Fruit fly (Drosophila melanogaster): ENCODE data around the gene beta-PheRS.

Gene beta-PheRS

DNA sequence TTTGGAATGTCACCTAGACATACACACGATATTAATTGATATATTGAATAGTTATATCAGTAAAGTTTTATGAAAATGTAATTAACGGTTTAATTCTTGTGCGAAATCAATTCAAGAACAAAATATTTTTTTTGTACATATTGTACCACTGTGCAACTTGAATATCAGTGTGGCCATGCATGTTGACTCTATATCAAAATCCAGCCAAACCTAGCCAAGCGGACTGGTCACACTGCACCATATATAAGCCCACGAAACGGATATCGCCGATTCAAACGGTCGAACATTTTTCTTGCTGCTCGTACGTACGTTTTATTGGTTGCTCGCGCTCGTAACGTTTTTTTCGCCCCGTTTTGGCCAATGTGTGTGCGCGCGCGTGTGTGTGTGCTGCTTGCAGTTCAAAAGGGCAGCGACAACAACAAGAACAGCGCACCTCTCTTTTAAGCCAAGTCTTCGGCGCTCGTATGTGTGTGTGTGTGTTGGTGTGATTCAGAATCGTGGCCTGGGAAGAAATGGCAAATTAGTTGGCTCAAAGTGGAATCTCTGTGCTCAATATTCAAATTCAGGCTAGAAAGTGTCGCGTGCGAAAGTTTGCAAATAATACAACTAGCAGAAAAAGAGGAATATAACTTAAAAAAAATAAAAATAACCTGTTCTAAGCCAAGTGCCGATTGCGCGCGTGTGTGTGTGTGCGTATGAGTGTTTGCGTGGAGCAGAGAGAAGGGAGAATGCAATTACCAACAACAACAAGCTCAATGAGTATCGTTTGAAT, 42.5 kb upstream of the beta-PheRS start, which contains the start of gene crb (continued):
- TF ChIP-seq CG12659 (GFP tag; optimal IDR thresholded peaks at IDR 0.05): peak; percentile 65
- TF ChIP-seq salm (tag; optimal IDR thresholded peaks at IDR 0.05): no peak
- peak; percentile 54 for TF ChIP-seq Antp (GFP tag; optimal IDR thresholded peaks at IDR 0.05)
- peak; percentile 56 for TF ChIP-seq tgo (GFP tag; IDR thresholded peaks at IDR 0.05)
- no peak for TF ChIP-seq fd64A (GFP tag; optimal IDR thresholded peaks at IDR 0.05)
- TF ChIP-seq jumu (GFP tag; optimal IDR thresholded peaks at IDR 0.05): peak; percentile 18
- peak; percentile 63 for TF ChIP-seq gem (tag; optimal IDR thresholded peaks at IDR 0.05)
- no peak for TF ChIP-seq gt (GFP tag; IDR thresholded peaks at IDR 0.05)
- no peak for TF ChIP-seq Doc3 (GFP tag; IDR thresholded peaks at IDR 0.05; ENCODE audit: partially characterized antibody)
- peak; percentile 37; the same call in 1 of the 2 replicates for TF ChIP-seq lmd (GFP tag; IDR thresholded peaks at IDR 0.05)
- TF ChIP-seq slp2 (GFP tag; optimal IDR thresholded peaks at IDR 0.05): no peak
- peak; percentile 57; the same call in 1 of the 3 replicates for TF ChIP-seq so (GFP tag; IDR thresholded peaks at IDR 0.05)
- peak; percentile 38; the same call in 1 of the 2 replicates for TF ChIP-seq Atf6 (GFP tag; IDR thresholded peaks at IDR 0.05)
- no peak for TF ChIP-seq Oli (tag; optimal IDR thresholded peaks at IDR 0.05)
- TF ChIP-seq Six4 (GFP tag; optimal IDR thresholded peaks at IDR 0.05): no peak
- TF ChIP-seq CG6791 (GFP tag; IDR thresholded peaks at IDR 0.05; ENCODE audit: partially characterized antibody): peak; percentile 80
- no peak for TF ChIP-seq bab2 (GFP tag; optimal IDR thresholded peaks at IDR 0.05)
- peak; percentile 12 for TF ChIP-seq nau (GFP tag; optimal IDR thresholded peaks at IDR 0.05)
- no peak for TF ChIP-seq CkIIα-i1 (GFP tag; IDR thresholded peaks at IDR 0.05)
- TF ChIP-seq Dref (GFP tag; IDR thresholded peaks at IDR 0.05): no peak
- peak; percentile 14 for TF ChIP-seq zf30C (GFP tag; optimal IDR thresholded peaks at IDR 0.05)
- TF ChIP-seq D19A (tag; optimal IDR thresholded peaks at IDR 0.05): no peak
- no peak for TF ChIP-seq Aef1 (GFP tag; IDR thresholded peaks at IDR 0.05)
- TF ChIP-seq sima (GFP tag; optimal IDR thresholded peaks at IDR 0.05): no peak
- no peak for TF ChIP-seq CG4707 (GFP tag; optimal IDR thresholded peaks at IDR 0.05)
- TF ChIP-seq her (GFP tag; optimal IDR thresholded peaks at IDR 0.05): peak; percentile 68
- no peak for TF ChIP-seq CG15073 (GFP tag; optimal IDR thresholded peaks at IDR 0.05)
- no peak for TF ChIP-seq CG18764 (GFP tag; optimal IDR thresholded peaks at IDR 0.05)
- peak; percentile 35 for TF ChIP-seq CG4820 (GFP tag; optimal IDR thresholded peaks at IDR 0.05)
- TF ChIP-seq Lhr (GFP tag; optimal IDR thresholded peaks at IDR 0.05): peak; percentile 63
- TF ChIP-seq tap (tag; optimal IDR thresholded peaks at IDR 0.05): no peak
- no peak for TF ChIP-seq Hr39 (optimal IDR thresholded peaks at IDR 0.05)
- TF ChIP-seq CG10431 (GFP tag; optimal IDR thresholded peaks at IDR 0.05): no peak
- TF ChIP-seq CG11695 (GFP tag; IDR thresholded peaks at IDR 0.05): no peak
- TF ChIP-seq aop (GFP tag; IDR thresholded peaks at IDR 0.05): no peak
- TF ChIP-seq row (GFP tag; IDR thresholded peaks at IDR 0.05): peak; percentile 86
- peak; percentile 25 for TF ChIP-seq oc (tag; optimal IDR thresholded peaks at IDR 0.05)
- peak; percentile 18 for TF ChIP-seq org-1 (GFP tag; optimal IDR thresholded peaks at IDR 0.05)
- peak; percentile 71 for TF ChIP-seq chm (GFP tag; IDR thresholded peaks at IDR 0.05)
- TF ChIP-seq MESR4 (GFP tag; optimal IDR thresholded peaks at IDR 0.05): peak; percentile 59
- peak; percentile 36 for TF ChIP-seq CG8290 (GFP tag; optimal IDR thresholded peaks at IDR 0.05)
- TF ChIP-seq CG8290 (tag; optimal IDR thresholded peaks at IDR 0.05): peak in 1 of 2 experiments; percentile 91
- TF ChIP-seq Hr3 (GFP tag; optimal IDR thresholded peaks at IDR 0.05): peak; percentile 36
- peak; percentile 13 for TF ChIP-seq CG2875 (GFP tag; optimal IDR thresholded peaks at IDR 0.05)
- peak; percentile 41 for TF ChIP-seq Bdp1 (GFP tag; optimal IDR thresholded peaks at IDR 0.05)
- no peak for TF ChIP-seq Hand (GFP tag; optimal IDR thresholded peaks at IDR 0.05)
- TF ChIP-seq CG10267 (tag; optimal IDR thresholded peaks at IDR 0.05): peak; percentile 54
- no peak for TF ChIP-seq CG10565 (GFP tag; optimal IDR thresholded peaks at IDR 0.05)
- no peak for TF ChIP-seq seq (GFP tag; IDR thresholded peaks at IDR 0.05)
- no peak for TF ChIP-seq lov (optimal IDR thresholded peaks at IDR 0.05)
- TF ChIP-seq lov (GFP tag; IDR thresholded peaks at IDR 0.05): 0 out of 3 replicates have a peak, but pooled peaks have one; percentile 33

Data from whole organism, embryonic.